Worm (Caenorhabditis elegans): ENCODE data around the gene srx-59.

DNA sequence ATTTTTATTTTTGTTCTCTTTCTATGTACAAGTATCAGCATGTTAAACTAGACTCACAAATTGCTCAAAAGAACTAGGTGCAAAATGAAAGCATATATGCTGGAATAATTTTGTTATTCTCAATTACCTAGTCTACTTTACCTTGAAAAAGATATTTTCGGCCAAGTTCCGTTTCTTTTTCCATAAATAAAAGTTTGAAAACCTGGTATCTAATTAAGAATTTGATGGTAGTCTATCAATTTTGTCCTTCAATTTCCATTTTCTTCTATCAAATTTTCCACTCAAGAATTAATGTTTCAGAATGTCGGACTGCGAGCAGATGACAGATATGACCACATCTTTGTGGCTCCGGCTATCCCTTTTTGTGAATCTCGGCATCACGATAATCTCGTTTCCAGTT is 32.2 kb downstream of the srx-59 start, which contains the start of gene srab-4:
- no peak for TF ChIP-seq ztf-29 (GFP tag; IDR thresholded peaks at IDR 0.05)
- TF ChIP-seq tab-1 (GFP tag; IDR thresholded peaks at IDR 0.05), result no peak
- no peak for TF ChIP-seq flt-1 (GFP tag; IDR thresholded peaks at IDR 0.05)
- no peak for TF ChIP-seq T22C8.4 (GFP tag; IDR thresholded peaks at IDR 0.05)
- no peak for TF ChIP-seq ztf-23 (GFP tag; IDR thresholded peaks at IDR 0.05)
- no peak for TF ChIP-seq cog-1 (tag; optimal IDR thresholded peaks at IDR 0.05)

All from whole organism, midembryonic.